Worm (Caenorhabditis elegans) whole organism, late embryonic: ENCODE measurements around the gene skpo-3.

ENCODE experiments used
- ceh-9 ChIP-seq: sonication (generic microtip); optimal IDR thresholded peaks from 2 replicates; lab custom pipeline; 2016; ENCODE audit warnings: mild to moderate bottlenecking, missing genetic modification characterization, inconsistent platforms, missing compliant biosample characterization
- hlh-30 ChIP-seq: sonication (generic microtip); optimal IDR thresholded peaks from 2 replicates; lab custom pipeline; 2017; ENCODE audit warnings: antibody characterized with exemption, missing genetic modification characterization, missing compliant biosample characterization; ENCODE audit not compliant: insufficient read depth
- nfya-1 ChIP-seq: sonication (generic microtip); optimal IDR thresholded peaks from 2 replicates; lab custom pipeline; 2017; ENCODE audit warnings: missing genetic modification characterization, mild to moderate bottlenecking, missing compliant biosample characterization, antibody characterized with exemption, moderate library complexity
- pha-4 ChIP-seq: fragments of 150-350 bp; optimal IDR thresholded peaks from 2 replicates; lab custom pipeline; 2018; ENCODE audit warnings: missing biosample characterization, missing genetic modification reagents, missing genetic modification characterization
- pqm-1 ChIP-seq: sonication (generic microtip); optimal IDR thresholded peaks from 2 replicates; lab custom pipeline; 2016; ENCODE audit warnings: missing genetic modification characterization, missing compliant biosample characterization
- sdc-2 ChIP-seq: sonication (generic microtip); optimal IDR thresholded peaks from 2 replicates; lab custom pipeline; 2016; ENCODE audit warnings: missing genotype, missing genetic modification characterization, missing compliant biosample characterization

ce11 chrII:7287709-7288108 is 42.0 kb downstream of the skpo-3 start:
- TF ChIP-seq pha-4 (tag; lab: Kevin White, UChicago) (no peak), pqm-1 (tag; lab: Kevin White, UChicago) (no peak), sdc-2 (tag; lab: Kevin White, UChicago) (no peak), hlh-30 (tag; lab: Kevin White, UChicago) (no peak), ceh-9 (tag; lab: Kevin White, UChicago) (no peak), nfya-1 (tag; lab: Kevin White, UChicago) (no peak)
